Worm (Caenorhabditis elegans): ENCODE data around the gene C28A5.6.
A peak's percentile ranks its signal among the peaks of the same experiment; 100 is the strongest.

Gene C28A5.6

ce11 chrIII:4449893-4450579 is 20.7 kb upstream of the C28A5.6 start, which contains the start of gene ceh-43:
Gene ceh-43 (minus strand): TSS chrIII:4449943.
- TF ChIP-seq madf-2 (tag; optimal IDR thresholded peaks at IDR 0.05) (no peak), pat-9 (tag; optimal IDR thresholded peaks at IDR 0.05) (no peak), ceh-18 (tag; optimal IDR thresholded peaks at IDR 0.05) (no peak), C08G9.2 (tag; optimal IDR thresholded peaks at IDR 0.05) (no peak), K09A11.1 (tag; optimal IDR thresholded peaks at IDR 0.05; ENCODE audit: insufficient read depth) (no peak), ceh-48 (tag; optimal IDR thresholded peaks at IDR 0.05) (no peak), odd-2 (tag; optimal IDR thresholded peaks at IDR 0.05) (no peak), mec-3 (tag; optimal IDR thresholded peaks at IDR 0.05; ENCODE audit: borderline replicate concordance) (no peak), rnt-1 (tag; optimal IDR thresholded peaks at IDR 0.05) (no peak), pqm-1 (tag; optimal IDR thresholded peaks at IDR 0.05) (no peak), sox-4 (tag; optimal IDR thresholded peaks at IDR 0.05) (no peak), tbx-7 (tag; optimal IDR thresholded peaks at IDR 0.05) (no peak), Y22D7AL.16 (tag; optimal IDR thresholded peaks at IDR 0.05) (no peak), hlh-8 (tag; optimal IDR thresholded peaks at IDR 0.05) (no peak), unc-55 (GFP tag; optimal IDR thresholded peaks at IDR 0.05) (no peak), ztf-16 (tag; optimal IDR thresholded peaks at IDR 0.05) (no peak), nhr-232 (tag; optimal IDR thresholded peaks at IDR 0.05) (no peak)

- no peak for TF ChIP-seq hlh-15 (tag; optimal IDR thresholded peaks at IDR 0.05)
- TF ChIP-seq syd-9 (tag; optimal IDR thresholded peaks at IDR 0.05): no peak
- TF ChIP-seq ceh-22 (tag; optimal IDR thresholded peaks at IDR 0.05): no peak
- TF ChIP-seq C08G9.2 (tag; optimal IDR thresholded peaks at IDR 0.05): no peak
- no peak for TF ChIP-seq mec-3 (tag; optimal IDR thresholded peaks at IDR 0.05; ENCODE audit: borderline replicate concordance)
- no peak for TF ChIP-seq dve-1 (tag; optimal IDR thresholded peaks at IDR 0.05)
- no peak for TF ChIP-seq tbx-2 (tag; optimal IDR thresholded peaks at IDR 0.05)
- TF ChIP-seq odd-2 (tag; optimal IDR thresholded peaks at IDR 0.05): no peak
- no peak for TF ChIP-seq eyg-1 (tag; optimal IDR thresholded peaks at IDR 0.05)
- TF ChIP-seq unc-86 (tag; optimal IDR thresholded peaks at IDR 0.05): no peak
- TF ChIP-seq ztf-16 (tag; optimal IDR thresholded peaks at IDR 0.05): no peak
- no peak for TF ChIP-seq sox-2 (GFP tag; IDR thresholded peaks at IDR 0.05)
- no peak for TF ChIP-seq ceh-31 (tag; optimal IDR thresholded peaks at IDR 0.05)
- no peak for TF ChIP-seq pha-2 (tag; optimal IDR thresholded peaks at IDR 0.05)
- no peak for TF ChIP-seq tbx-7 (tag; optimal IDR thresholded peaks at IDR 0.05)
- no peak for TF ChIP-seq hlh-30 (tag; optimal IDR thresholded peaks at IDR 0.05; ENCODE audit: insufficient read depth)
Observed at ce11 chrIII:4449357-4449756, 20.1 kb upstream of the C28A5.6 start.

- TF ChIP-seq unc-55 (GFP tag; optimal IDR thresholded peaks at IDR 0.05): peak; percentile 53
- TF ChIP-seq sdc-2 (tag; optimal IDR thresholded peaks at IDR 0.05): no peak
Observed at ce11 chrIII:4448029-4448428, 18.7 kb upstream of the C28A5.6 start.

ce11 chrIII:4444492-4444891 is 15.2 kb upstream of the C28A5.6 start:
- TF ChIP-seq ceh-48 (tag; optimal IDR thresholded peaks at IDR 0.05): no peak
- no peak for TF ChIP-seq elt-4 (tag; optimal IDR thresholded peaks at IDR 0.05)
- no peak for TF ChIP-seq pax-1 (tag; optimal IDR thresholded peaks at IDR 0.05)
- TF ChIP-seq sox-4 (tag; optimal IDR thresholded peaks at IDR 0.05): no peak
- TF ChIP-seq unc-3 (GFP tag; conservative IDR thresholded peaks at IDR 0.05): no peak
- no peak for TF ChIP-seq unc-3 (tag; optimal IDR thresholded peaks at IDR 0.05)
- no peak for TF ChIP-seq rnt-1 (tag; optimal IDR thresholded peaks at IDR 0.05)
- TF ChIP-seq eyg-1 (tag; optimal IDR thresholded peaks at IDR 0.05): no peak
- TF ChIP-seq lim-6 (tag; optimal IDR thresholded peaks at IDR 0.05): no peak
- TF ChIP-seq ceh-34 (tag; optimal IDR thresholded peaks at IDR 0.05): no peak
- no peak for TF ChIP-seq pag-3 (tag; optimal IDR thresholded peaks at IDR 0.05; ENCODE audit: borderline replicate concordance)
- TF ChIP-seq sdc-2 (tag; optimal IDR thresholded peaks at IDR 0.05): no peak
- no peak for TF ChIP-seq nhr-232 (tag; optimal IDR thresholded peaks at IDR 0.05)
- no peak for TF ChIP-seq unc-86 (tag; optimal IDR thresholded peaks at IDR 0.05)
- TF ChIP-seq K02D7.2 (tag; optimal IDR thresholded peaks at IDR 0.05): no peak
- TF ChIP-seq hlh-30 (tag; optimal IDR thresholded peaks at IDR 0.05; ENCODE audit: insufficient read depth): no peak
- no peak for TF ChIP-seq ceh-6 (GFP tag; optimal IDR thresholded peaks at IDR 0.05)
- no peak for TF ChIP-seq pqm-1 (tag; optimal IDR thresholded peaks at IDR 0.05)
- no peak for TF ChIP-seq ceh-9 (tag; optimal IDR thresholded peaks at IDR 0.05)
- no peak for TF ChIP-seq ama-1 (optimal IDR thresholded peaks at IDR 0.05)
